Fruit fly (Drosophila melanogaster) whole organism, adult: ENCODE results near the gene tipE.

Experiments used
- CG11617 ChIP-seq: fragments of 200-800 bp; sonication (Bioruptor generic); optimal IDR thresholded peaks from 2 replicates; lab custom pipeline; 2017; ENCODE audit warnings: mild to moderate bottlenecking, missing biosample characterization, missing genetic modification reagents, missing genetic modification characterization
- CG12768 ChIP-seq: fragments of 200-800 bp; sonication (Bioruptor generic); optimal IDR thresholded peaks from 2 replicates; lab custom pipeline; 2017; ENCODE audit warnings: missing biosample characterization, missing genetic modification characterization, mild to moderate bottlenecking, moderate library complexity, missing genetic modification reagents
- CG14711 ChIP-seq: fragments of 200-800 bp; sonication (Bioruptor generic); optimal IDR thresholded peaks from 2 replicates; lab custom pipeline; 2018; ENCODE audit warnings: missing biosample characterization, mild to moderate bottlenecking, missing genetic modification characterization, moderate library complexity
- CG1620 ChIP-seq: fragments of 200-800 bp; sonication (Bioruptor generic); optimal IDR thresholded peaks from 2 replicates; lab custom pipeline; 2016; ENCODE audit warnings: missing biosample characterization, missing genetic modification characterization
- CG33017 ChIP-seq: fragments of 200-800 bp; sonication (Bioruptor generic); optimal IDR thresholded peaks from 2 replicates; lab custom pipeline; 2018; ENCODE audit warnings: missing biosample characterization, mild to moderate bottlenecking, missing genetic modification characterization, moderate library complexity
- CG5204 ChIP-seq: fragments of 200-800 bp; sonication (Bioruptor generic); optimal IDR thresholded peaks from 2 replicates; lab custom pipeline; 2016; ENCODE audit warnings: missing biosample characterization, missing genetic modification characterization
- CG7045 ChIP-seq: fragments of 200-800 bp; sonication (Bioruptor generic); optimal IDR thresholded peaks from 2 replicates; lab custom pipeline; 2017; ENCODE audit warnings: missing biosample characterization, mild to moderate bottlenecking, missing genetic modification characterization
- CG7101 ChIP-seq: fragments of 200-800 bp; sonication (Bioruptor generic); optimal IDR thresholded peaks from 2 replicates; lab custom pipeline; 2018; ENCODE audit warnings: missing biosample characterization, mild to moderate bottlenecking, missing genetic modification characterization, moderate library complexity
- Clk ChIP-seq: fragments of 200-800 bp; sonication (Bioruptor generic); optimal IDR thresholded peaks from 2 replicates; lab custom pipeline; 2017; ENCODE audit warnings: missing biosample characterization, missing genetic modification characterization
- Crg-1 ChIP-seq: fragments of 200-800 bp; sonication (Bioruptor generic); optimal IDR thresholded peaks from 2 replicates; lab custom pipeline; 2016; ENCODE audit warnings: missing biosample characterization, missing genetic modification characterization
- Hr96 ChIP-seq: fragments of 200-800 bp; sonication (Bioruptor generic); optimal IDR thresholded peaks from 2 replicates; lab custom pipeline; 2016; ENCODE audit warnings: missing biosample characterization, missing genetic modification characterization
- Mnt ChIP-seq: fragments of 200-800 bp; sonication (Bioruptor generic); optimal IDR thresholded peaks from 2 replicates; lab custom pipeline; 2016; ENCODE audit warnings: missing biosample characterization, mild to moderate bottlenecking, missing genetic modification characterization
- bab1 ChIP-seq: fragments of 200-800 bp; sonication (Bioruptor generic); optimal IDR thresholded peaks from 3 replicates; lab custom pipeline; 2019; ENCODE audit warnings: missing biosample characterization, mild to moderate bottlenecking, missing genetic modification characterization, moderate library complexity
- cic ChIP-seq: fragments of 200-800 bp; sonication (Bioruptor generic); optimal IDR thresholded peaks from 2 replicates; lab custom pipeline; 2017; ENCODE audit warnings: missing biosample characterization, mild to moderate bottlenecking, missing genetic modification characterization, moderate library complexity
- cnc ChIP-seq, 2 experiments: fragments of >200 bp; optimal IDR thresholded peaks; 2 replicates each; lab custom pipeline; 2017
- kay ChIP-seq: fragments of 200-800 bp; sonication (Bioruptor generic); peaks from one replicate; lab custom pipeline; 2016; ENCODE audit warnings: missing biosample characterization, missing genetic modification characterization, borderline replicate concordance
- ovo ChIP-seq: fragments of 200-800 bp; sonication (Bioruptor generic); optimal IDR thresholded peaks from 2 replicates; lab custom pipeline; 2016; ENCODE audit warnings: missing biosample characterization, missing genetic modification characterization
- pad ChIP-seq: fragments of 200-800 bp; sonication (Bioruptor generic); optimal IDR thresholded peaks from 3 replicates; lab custom pipeline; 2017; ENCODE audit warnings: missing biosample characterization, missing genetic modification characterization, mild to moderate bottlenecking, moderate library complexity, missing genetic modification reagents
- tj ChIP-seq: fragments of 200-800 bp; sonication (Bioruptor generic); optimal IDR thresholded peaks from 3 replicates; lab custom pipeline; 2017; ENCODE audit warnings: missing biosample characterization, mild to moderate bottlenecking, missing genetic modification characterization, moderate library complexity
- toe ChIP-seq: fragments of 200-800 bp; sonication (Bioruptor generic); optimal IDR thresholded peaks from 2 replicates; lab custom pipeline; 2016; ENCODE audit warnings: missing biosample characterization, missing genetic modification characterization

tipE gene

dm6 chr3L:4193730-4194649, 5.7 kb downstream of the tipE start, which contains the start of gene CG43367:
CG43367 (plus strand) TSS chr3L:4193993.
- TF ChIP-seq tj (GFP tag; lab: Kevin White, UChicago), result peak; percentile 5
- peak; percentile 59 for TF ChIP-seq kay (GFP tag; lab: Kevin White, UChicago)
- peak; percentile 25 for TF ChIP-seq pad (GFP tag; lab: Kevin White, UChicago)
- no peak for TF ChIP-seq CG12768 (GFP tag; lab: Kevin White, UChicago)
- peak; percentile 26 for TF ChIP-seq bab1 (GFP tag; lab: Kevin White, UChicago)
- peak; percentile 0 for TF ChIP-seq CG7101
- TF ChIP-seq cic (GFP tag; lab: Kevin White, UChicago), result no peak
- TF ChIP-seq CG1620 (GFP tag; lab: Kevin White, UChicago), result peak; percentile 51
- peak; percentile 19 for TF ChIP-seq Crg-1 (GFP tag; lab: Kevin White, UChicago)

- TF ChIP-seq Mnt (GFP tag; lab: Kevin White, UChicago), result no peak
- no peak for TF ChIP-seq cic (GFP tag; lab: Kevin White, UChicago)
- no peak for TF ChIP-seq cnc (optimal IDR thresholded peaks at IDR 0.05; lab: Kevin White, UChicago)
- no peak for TF ChIP-seq Clk
- no peak for TF ChIP-seq Crg-1 (GFP tag; lab: Kevin White, UChicago)
- TF ChIP-seq toe (GFP tag; lab: Kevin White, UChicago), result no peak
- no peak for TF ChIP-seq CG33017 (tag; lab: Kevin White, UChicago)
- TF ChIP-seq CG5204 (GFP tag; lab: Kevin White, UChicago), result no peak
- no peak for TF ChIP-seq pad (GFP tag; lab: Kevin White, UChicago)
- TF ChIP-seq Hr96, result no peak
- no peak for TF ChIP-seq bab1 (GFP tag; lab: Kevin White, UChicago)
- no peak for TF ChIP-seq CG1620 (GFP tag; lab: Kevin White, UChicago)
- no peak for TF ChIP-seq CG7045 (GFP tag; lab: Kevin White, UChicago)
- TF ChIP-seq CG7101, result no peak
- TF ChIP-seq CG14711 (tag; lab: Kevin White, UChicago), result no peak
- TF ChIP-seq ovo, result no peak
- no peak for TF ChIP-seq kay (GFP tag; lab: Kevin White, UChicago)
- TF ChIP-seq tj (GFP tag; lab: Kevin White, UChicago), result no peak
- no peak for TF ChIP-seq CG12768 (GFP tag; lab: Kevin White, UChicago)
- TF ChIP-seq CG11617 (GFP tag; lab: Kevin White, UChicago), result no peak
These were observed 15.9 kb downstream of the tipE start, which contains the start of gene CG15005 for dm6 chr3L:4204239-4204638. CG15005 (minus strand) TSS chr3L:4204339.

dm6 chr3L:4204867-4205266, 16.6 kb downstream of the tipE start:
- no peak for TF ChIP-seq CG5204 (GFP tag; lab: Kevin White, UChicago)
- TF ChIP-seq Mnt (GFP tag; lab: Kevin White, UChicago), result no peak
- TF ChIP-seq ovo, result no peak
- TF ChIP-seq bab1 (GFP tag; lab: Kevin White, UChicago), result no peak
- TF ChIP-seq tj (GFP tag; lab: Kevin White, UChicago), result no peak
- TF ChIP-seq cnc (optimal IDR thresholded peaks at IDR 0.05; lab: Kevin White, UChicago), result no peak
- TF ChIP-seq CG7045 (GFP tag; lab: Kevin White, UChicago), result no peak
- TF ChIP-seq Hr96, result no peak
- TF ChIP-seq CG12768 (GFP tag; lab: Kevin White, UChicago), result no peak
- no peak for TF ChIP-seq cic (GFP tag; lab: Kevin White, UChicago)
- TF ChIP-seq Clk, result no peak
- no peak for TF ChIP-seq kay (GFP tag; lab: Kevin White, UChicago)
- TF ChIP-seq Crg-1 (GFP tag; lab: Kevin White, UChicago), result no peak

dm6 chr3L:4209078-4209477, 20.8 kb downstream of the tipE start, which contains the start of gene Cpr64Aa:
Cpr64Aa (minus strand) TSS chr3L:4209178.
- TF ChIP-seq CG1620 (GFP tag; lab: Kevin White, UChicago), result no peak

dm6 chr3L:4209731-4210130, 21.4 kb downstream of the tipE start:
- TF ChIP-seq tj (GFP tag; lab: Kevin White, UChicago), result no peak
- TF ChIP-seq bab1 (GFP tag; lab: Kevin White, UChicago), result no peak
- TF ChIP-seq CG1620 (GFP tag; lab: Kevin White, UChicago), result no peak
- no peak for TF ChIP-seq CG7101
- no peak for TF ChIP-seq Clk
- TF ChIP-seq CG12768 (GFP tag; lab: Kevin White, UChicago), result no peak
- TF ChIP-seq CG7045 (GFP tag; lab: Kevin White, UChicago), result no peak
- no peak for TF ChIP-seq Mnt (GFP tag; lab: Kevin White, UChicago)
- no peak for TF ChIP-seq Crg-1 (GFP tag; lab: Kevin White, UChicago)
- no peak for TF ChIP-seq CG14711 (tag; lab: Kevin White, UChicago)
- TF ChIP-seq cnc (optimal IDR thresholded peaks at IDR 0.05; lab: Kevin White, UChicago), result no peak
- no peak for TF ChIP-seq CG11617 (GFP tag; lab: Kevin White, UChicago)
- TF ChIP-seq kay (GFP tag; lab: Kevin White, UChicago), result no peak
- no peak for TF ChIP-seq ovo

dm6 chr3L:4211440-4211839, 23.1 kb downstream of the tipE start, which contains the start of gene Cpr64Ab:
Cpr64Ab (minus strand) TSS chr3L:4211540.
- TF ChIP-seq bab1 (GFP tag; lab: Kevin White, UChicago), result no peak
- no peak for TF ChIP-seq cic (GFP tag; lab: Kevin White, UChicago)
- TF ChIP-seq Crg-1 (GFP tag; lab: Kevin White, UChicago), result no peak
- no peak for TF ChIP-seq CG12768 (GFP tag; lab: Kevin White, UChicago)
- TF ChIP-seq CG7101, result no peak
- no peak for TF ChIP-seq CG11617 (GFP tag; lab: Kevin White, UChicago)
- no peak for TF ChIP-seq Clk
- TF ChIP-seq Mnt (GFP tag; lab: Kevin White, UChicago), result no peak
- no peak for TF ChIP-seq Hr96
- no peak for TF ChIP-seq CG7045 (GFP tag; lab: Kevin White, UChicago)
- TF ChIP-seq pad (GFP tag; lab: Kevin White, UChicago), result no peak
- no peak for TF ChIP-seq tj (GFP tag; lab: Kevin White, UChicago)
- no peak for TF ChIP-seq CG33017 (tag; lab: Kevin White, UChicago)
- no peak for TF ChIP-seq ovo
